Worm (Caenorhabditis elegans): ENCODE data around the gene M110.9.
A peak's percentile ranks its signal among the peaks of the same experiment; 100 is the strongest.

Gene M110.9

DNA sequence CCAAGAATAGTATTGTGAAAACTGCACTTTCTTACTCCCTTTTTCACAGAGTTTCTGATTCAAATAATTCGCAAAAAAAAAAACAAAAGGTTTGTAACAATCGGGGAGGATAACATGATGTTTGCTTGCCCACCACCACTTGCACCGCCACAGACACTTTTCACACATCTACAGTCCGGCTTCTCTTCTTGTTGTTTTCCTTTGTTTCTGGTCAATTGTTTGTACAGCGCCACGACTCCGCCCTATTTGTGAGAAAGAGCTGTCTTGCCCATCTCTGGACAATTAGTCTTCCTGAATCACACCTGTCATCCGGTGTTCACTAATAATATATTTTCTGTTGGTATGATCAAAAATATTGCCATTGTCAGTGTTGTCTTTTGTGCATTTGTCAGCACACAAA, at the start of gene M110.9:
Gene M110.9 (plus strand): TSS at position 301 of the 400 bp plus-strand sequence.
- no peak for TF ChIP-seq sdc-2 (tag; optimal IDR thresholded peaks at IDR 0.05)
- TF ChIP-seq zip-5 (tag; optimal IDR thresholded peaks at IDR 0.05) = no peak
- no peak for TF ChIP-seq nhr-11 (tag; optimal IDR thresholded peaks at IDR 0.05)
- no peak for TF ChIP-seq elt-4 (tag; optimal IDR thresholded peaks at IDR 0.05)
- TF ChIP-seq che-1 (tag; optimal IDR thresholded peaks at IDR 0.05) = no peak
- TF ChIP-seq hlh-30 (tag; optimal IDR thresholded peaks at IDR 0.05; ENCODE audit: insufficient read depth) = no peak

DNA sequence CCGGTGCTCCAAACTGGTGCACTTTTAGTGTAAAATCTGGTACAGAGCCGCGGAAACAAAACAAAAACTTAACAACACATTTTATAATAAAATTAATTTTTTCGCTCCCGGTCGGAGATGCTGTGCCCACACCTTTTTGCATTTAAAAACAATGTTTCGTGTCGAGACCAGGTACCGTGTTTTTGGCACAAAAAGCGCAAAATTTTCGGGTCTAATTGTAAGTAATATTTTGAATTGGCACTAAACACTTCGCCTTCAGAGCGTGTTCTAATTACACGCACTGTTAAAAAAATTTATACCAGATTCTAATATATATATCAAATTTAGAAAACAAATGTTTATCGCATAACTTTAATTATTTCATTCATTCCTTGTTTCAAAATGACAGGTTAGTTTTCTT, 49.6 kb upstream of the M110.9 start, which contains the start of gene dylt-3:
Gene dylt-3 (plus strand): TSS at position 301 of the 400 bp plus-strand sequence.
- TF ChIP-seq unc-42 (tag; optimal IDR thresholded peaks at IDR 0.05) (no peak), fkh-10 (GFP tag; optimal IDR thresholded peaks at IDR 0.05) (no peak), C38D4.7 (GFP tag; optimal IDR thresholded peaks at IDR 0.05) (no peak), F13H6.1 (tag; optimal IDR thresholded peaks at IDR 0.05) (no peak), pros-1 (tag; optimal IDR thresholded peaks at IDR 0.05) (no peak), zip-5 (tag; optimal IDR thresholded peaks at IDR 0.05) (no peak), ama-1 (optimal IDR thresholded peaks at IDR 0.05) (no peak), unc-3 (GFP tag; conservative IDR thresholded peaks at IDR 0.05) (no peak), unc-3 (tag; optimal IDR thresholded peaks at IDR 0.05) (no peak), hlh-13 (GFP tag; optimal IDR thresholded peaks at IDR 0.05) (no peak), dmd-4 (tag; optimal IDR thresholded peaks at IDR 0.05; ENCODE audit: borderline replicate concordance) (no peak), rnt-1 (tag; optimal IDR thresholded peaks at IDR 0.05) (no peak), mec-3 (tag; optimal IDR thresholded peaks at IDR 0.05; ENCODE audit: borderline replicate concordance) (no peak), ceh-48 (tag; optimal IDR thresholded peaks at IDR 0.05) (no peak), ceh-30 (tag; optimal IDR thresholded peaks at IDR 0.05) (no peak), pqm-1 (tag; optimal IDR thresholded peaks at IDR 0.05) (no peak), T23F11.4 (GFP tag; optimal IDR thresholded peaks at IDR 0.05) (no peak), che-1 (tag; optimal IDR thresholded peaks at IDR 0.05) (no peak)

DNA sequence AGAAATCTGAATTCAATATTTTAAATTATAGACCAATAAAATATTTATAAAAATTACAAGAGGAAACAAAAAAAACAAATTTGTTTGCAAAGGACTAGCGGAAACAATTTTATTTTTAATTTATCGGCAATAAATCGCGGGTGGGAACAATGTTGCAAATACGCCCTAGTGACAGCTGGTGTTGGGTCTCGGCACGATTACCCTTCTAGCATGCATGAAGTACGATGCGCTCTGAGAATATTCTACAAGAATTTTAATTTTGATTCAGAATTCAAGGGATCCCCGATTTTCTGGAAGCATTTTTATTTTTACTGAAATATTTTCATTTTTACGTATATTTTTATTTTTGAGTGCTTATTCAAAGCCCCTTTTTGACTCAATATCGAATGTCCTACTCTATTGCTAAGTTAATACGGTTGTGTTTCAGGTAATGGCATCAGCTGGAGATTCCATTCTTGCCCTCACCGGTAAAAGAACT, 46.0 kb upstream of the M110.9 start, which contains the start of the genes mig-5 and cct-1:
Gene mig-5 (minus strand): TSS at position 8 of the 478 bp plus-strand sequence.
Gene cct-1 (plus strand): TSS at position 428 of the 478 bp plus-strand sequence.
- TF ChIP-seq ceh-48 (tag; optimal IDR thresholded peaks at IDR 0.05) = peak; percentile 24
- TF ChIP-seq hlh-6 (tag; optimal IDR thresholded peaks at IDR 0.05) = no peak
- peak; percentile 35 for TF ChIP-seq ceh-19 (GFP tag; optimal IDR thresholded peaks at IDR 0.05)
- TF ChIP-seq ref-2 (tag; optimal IDR thresholded peaks at IDR 0.05) = peak; percentile 70
- TF ChIP-seq tbx-2 (tag; optimal IDR thresholded peaks at IDR 0.05) = peak; percentile 69
- TF ChIP-seq lin-11 (tag; optimal IDR thresholded peaks at IDR 0.05) = no peak
- no peak for TF ChIP-seq C38D4.7 (GFP tag; optimal IDR thresholded peaks at IDR 0.05)
- TF ChIP-seq elt-2 (tag; optimal IDR thresholded peaks at IDR 0.05) = peak; percentile 59
- TF ChIP-seq nhr-11 (tag; optimal IDR thresholded peaks at IDR 0.05) = no peak
- peak; percentile 12 for TF ChIP-seq ets-4 (tag; optimal IDR thresholded peaks at IDR 0.05)
- no peak for TF ChIP-seq eyg-1 (tag; optimal IDR thresholded peaks at IDR 0.05)
- peak; percentile 92 for TF ChIP-seq ceh-18 (tag; optimal IDR thresholded peaks at IDR 0.05)
- no peak for TF ChIP-seq unc-3 (GFP tag; conservative IDR thresholded peaks at IDR 0.05)
- no peak for TF ChIP-seq unc-3 (tag; optimal IDR thresholded peaks at IDR 0.05)
- TF ChIP-seq pax-1 (tag; optimal IDR thresholded peaks at IDR 0.05) = peak; percentile 82
- TF ChIP-seq che-1 (tag; optimal IDR thresholded peaks at IDR 0.05) = no peak
- peak; percentile 80 for TF ChIP-seq ceh-14 (tag; optimal IDR thresholded peaks at IDR 0.05)
- TF ChIP-seq ceh-31 (tag; optimal IDR thresholded peaks at IDR 0.05) = peak; percentile 68
- TF ChIP-seq fax-1 (tag; optimal IDR thresholded peaks at IDR 0.05) = peak; percentile 31
- TF ChIP-seq Y22D7AL.16 (tag; optimal IDR thresholded peaks at IDR 0.05) = peak; percentile 28
- TF ChIP-seq madf-2 (tag; optimal IDR thresholded peaks at IDR 0.05) = no peak
- no peak for TF ChIP-seq lim-6 (tag; optimal IDR thresholded peaks at IDR 0.05)
- TF ChIP-seq rnt-1 (tag; optimal IDR thresholded peaks at IDR 0.05) = peak; percentile 69
- TF ChIP-seq nfya-1 (tag; optimal IDR thresholded peaks at IDR 0.05) = peak; percentile 94
- TF ChIP-seq ceh-34 (tag; optimal IDR thresholded peaks at IDR 0.05) = peak; percentile 69
- TF ChIP-seq dve-1 (tag; optimal IDR thresholded peaks at IDR 0.05) = peak; percentile 33
- TF ChIP-seq hlh-8 (tag; optimal IDR thresholded peaks at IDR 0.05) = peak; percentile 60
- TF ChIP-seq ceh-30 (tag; optimal IDR thresholded peaks at IDR 0.05) = no peak
- peak; percentile 5 for TF ChIP-seq F13H6.1 (tag; optimal IDR thresholded peaks at IDR 0.05)
- TF ChIP-seq zip-5 (tag; optimal IDR thresholded peaks at IDR 0.05) = no peak
- no peak for TF ChIP-seq pros-1 (tag; optimal IDR thresholded peaks at IDR 0.05)
- TF ChIP-seq K09A11.1 (tag; optimal IDR thresholded peaks at IDR 0.05; ENCODE audit: insufficient read depth) = peak; percentile 0
- TF ChIP-seq hlh-30 (tag; optimal IDR thresholded peaks at IDR 0.05; ENCODE audit: insufficient read depth) = peak; percentile 2
- TF ChIP-seq C08G9.2 (tag; optimal IDR thresholded peaks at IDR 0.05) = no peak
- peak; percentile 86 for TF ChIP-seq unc-55 (GFP tag; optimal IDR thresholded peaks at IDR 0.05)
- peak; percentile 84 for TF ChIP-seq unc-42 (tag; optimal IDR thresholded peaks at IDR 0.05)
- peak; percentile 66 for TF ChIP-seq unc-86 (tag; optimal IDR thresholded peaks at IDR 0.05)

Measured in whole organism, late embryonic.